Worm (Caenorhabditis elegans): ENCODE data around the gene C17B7.3.

- TF ChIP-seq nhr-179 (tag; optimal IDR thresholded peaks at IDR 0.05) (no peak), snpc-4 (GFP tag; optimal IDR thresholded peaks at IDR 0.05) (no peak), snpc-4 (tag; optimal IDR thresholded peaks at IDR 0.05) (no peak), nfyb-1 (GFP tag; IDR thresholded peaks at IDR 0.05) (no peak), dpff-1 (tag; optimal IDR thresholded peaks at IDR 0.05) (no peak), B0035.1 (tag; optimal IDR thresholded peaks at IDR 0.05) (no peak)
Observed at ce11 chrV:3341906-3342305, 698 bp upstream of the C17B7.3 start, which contains the start of gene C17B7.10.

Measured in whole organism, young adult.